Fruit fly (Drosophila melanogaster): Measurements from ENCODE around the gene MEP-1.

The MEP-1 gene

dm6 chr3L:2634929-2635799 lies 3.6 kb downstream of the MEP-1 start:
- TF ChIP-seq Dll (optimal IDR thresholded peaks at IDR 0.05) = peak; percentile 55
- no peak for TF ChIP-seq EcR (GFP tag; optimal IDR thresholded peaks at IDR 0.05)
- no peak for TF ChIP-seq psq (optimal IDR thresholded peaks at IDR 0.05)
- no peak for TF ChIP-seq CG8478 (optimal IDR thresholded peaks at IDR 0.05)
- no peak for TF ChIP-seq usp (GFP tag; optimal IDR thresholded peaks at IDR 0.05)

dm6 chr3L:2636023-2636968 lies 4.8 kb downstream of the MEP-1 start:
- TF ChIP-seq EcR (GFP tag; optimal IDR thresholded peaks at IDR 0.05) = no peak
- no peak for TF ChIP-seq usp (GFP tag; optimal IDR thresholded peaks at IDR 0.05)
- no peak for TF ChIP-seq Dll (optimal IDR thresholded peaks at IDR 0.05)
- TF ChIP-seq pan (optimal IDR thresholded peaks at IDR 0.05) = no peak
- no peak for TF ChIP-seq psq (optimal IDR thresholded peaks at IDR 0.05)
- TF ChIP-seq CG8478 (optimal IDR thresholded peaks at IDR 0.05) = no peak

- no peak for TF ChIP-seq usp (GFP tag; optimal IDR thresholded peaks at IDR 0.05)
- no peak for TF ChIP-seq psq (optimal IDR thresholded peaks at IDR 0.05)
Observed at dm6 chr3L:2643324-2643723, 11.8 kb downstream of the MEP-1 start, which contains the start of gene CG14949. TSS of gene CG14949 (minus strand) at chr3L:2643424.

- no peak for TF ChIP-seq pan (optimal IDR thresholded peaks at IDR 0.05)
- TF ChIP-seq usp (GFP tag; optimal IDR thresholded peaks at IDR 0.05) = no peak
- no peak for TF ChIP-seq psq (optimal IDR thresholded peaks at IDR 0.05)
- no peak for TF ChIP-seq EcR (GFP tag; optimal IDR thresholded peaks at IDR 0.05)
- TF ChIP-seq CG8478 (optimal IDR thresholded peaks at IDR 0.05) = no peak
- no peak for TF ChIP-seq Dll (optimal IDR thresholded peaks at IDR 0.05)
Observed at dm6 chr3L:2645068-2645467, 13.6 kb downstream of the MEP-1 start, which contains the start of gene CG1143. TSS of gene CG1143 (plus strand) at chr3L:2645368.

- TF ChIP-seq pan (optimal IDR thresholded peaks at IDR 0.05) (no peak), EcR (GFP tag; optimal IDR thresholded peaks at IDR 0.05) (no peak), psq (optimal IDR thresholded peaks at IDR 0.05) (no peak), Dll (optimal IDR thresholded peaks at IDR 0.05) (no peak), usp (GFP tag; optimal IDR thresholded peaks at IDR 0.05) (no peak), CG8478 (optimal IDR thresholded peaks at IDR 0.05) (no peak)
Observed at dm6 chr3L:2647523-2648378, 16.2 kb downstream of the MEP-1 start, which contains the start of gene CG1246. TSS of gene CG1246 (plus strand) at chr3L:2648048.

dm6 chr3L:2651800-2652199 lies 20.3 kb downstream of the MEP-1 start, which contains the start of the genes ProRS-m, CG42304 and Snup:
TSS of gene ProRS-m (minus strand) at chr3L:2651850.
TSS of gene CG42304 (plus strand) at chr3L:2652088.
TSS of gene Snup (plus strand) at chr3L:2652088.
- no peak for TF ChIP-seq Dll (optimal IDR thresholded peaks at IDR 0.05)
- no peak for TF ChIP-seq CG8478 (optimal IDR thresholded peaks at IDR 0.05)
- TF ChIP-seq pan (optimal IDR thresholded peaks at IDR 0.05) = no peak
- TF ChIP-seq usp (GFP tag; optimal IDR thresholded peaks at IDR 0.05) = no peak
- no peak for TF ChIP-seq psq (optimal IDR thresholded peaks at IDR 0.05)
- TF ChIP-seq EcR (GFP tag; optimal IDR thresholded peaks at IDR 0.05) = no peak

dm6 chr3L:2659339-2659738 lies 27.8 kb downstream of the MEP-1 start, which contains the start of gene CG33233:
TSS of gene CG33233 (plus strand) at chr3L:2659639.
- TF ChIP-seq Dll (optimal IDR thresholded peaks at IDR 0.05) = no peak
- no peak for TF ChIP-seq pan (optimal IDR thresholded peaks at IDR 0.05)
- TF ChIP-seq usp (GFP tag; optimal IDR thresholded peaks at IDR 0.05) = no peak
- no peak for TF ChIP-seq CG8478 (optimal IDR thresholded peaks at IDR 0.05)
- no peak for TF ChIP-seq psq (optimal IDR thresholded peaks at IDR 0.05)
- no peak for TF ChIP-seq EcR (GFP tag; optimal IDR thresholded peaks at IDR 0.05)

- TF ChIP-seq pan (optimal IDR thresholded peaks at IDR 0.05) (no peak), CG8478 (optimal IDR thresholded peaks at IDR 0.05) (no peak), Dll (optimal IDR thresholded peaks at IDR 0.05) (no peak), psq (optimal IDR thresholded peaks at IDR 0.05) (no peak), usp (GFP tag; optimal IDR thresholded peaks at IDR 0.05) (no peak), EcR (GFP tag; optimal IDR thresholded peaks at IDR 0.05) (no peak)
Observed at dm6 chr3L:2661322-2661721, 29.8 kb downstream of the MEP-1 start, which contains the start of gene CG33234. TSS of gene CG33234 (plus strand) at chr3L:2661622.
